Worm (Caenorhabditis elegans) whole organism, L1 larva: ENCODE data around the gene cah-4.

ENCODE experiments used
- C16A3.4 ChIP-seq: fragments of 150-350 bp; optimal IDR thresholded peaks from 2 replicates; lab custom pipeline; 2014; ENCODE audit warnings: missing biosample characterization, missing genetic modification characterization
- dpl-1 ChIP-seq, 3 experiments: fragments of 150-350 bp in 2 of 3; sonication (generic microtip) in 1 of 3; optimal IDR thresholded peaks; 2 replicates each; lab custom pipeline; 2014 to 2017; ENCODE audit warnings: missing biosample characterization in 3 of 3, missing genetic modification characterization in 3 of 3, missing genetic modification reagents in 3 of 3
- egl-27 ChIP-seq, 2 experiments: fragments of 150-350 bp in 1 of 2; sonication (generic microtip); optimal IDR thresholded peaks; 3 replicates each; lab custom pipeline; 2017 to 2018; ENCODE audit warnings: missing biosample characterization in 2 of 2, missing genetic modification characterization in 2 of 2, missing genetic modification reagents in 2 of 2
- nhr-11 ChIP-seq: fragments of 150-350 bp; optimal IDR thresholded peaks from 2 replicates; lab custom pipeline; 2014; ENCODE audit warnings: missing biosample characterization, missing genetic modification characterization
- nhr-12 ChIP-seq: sonication (generic microtip); optimal IDR thresholded peaks from 2 replicates; lab custom pipeline; 2017; ENCODE audit warnings: missing biosample characterization, missing genetic modification characterization
- pqm-1 ChIP-seq: sonication (generic microtip); optimal IDR thresholded peaks from 3 replicates; lab custom pipeline; 2017; ENCODE audit warnings: missing biosample characterization, missing genetic modification characterization
- zip-4 ChIP-seq: fragments of 200-800 bp; sonication (Bioruptor generic); optimal IDR thresholded peaks from 2 replicates; lab custom pipeline; 2018; ENCODE audit warnings: mild to moderate bottlenecking, missing genetic modification characterization, moderate library complexity, missing compliant biosample characterization

DNA sequence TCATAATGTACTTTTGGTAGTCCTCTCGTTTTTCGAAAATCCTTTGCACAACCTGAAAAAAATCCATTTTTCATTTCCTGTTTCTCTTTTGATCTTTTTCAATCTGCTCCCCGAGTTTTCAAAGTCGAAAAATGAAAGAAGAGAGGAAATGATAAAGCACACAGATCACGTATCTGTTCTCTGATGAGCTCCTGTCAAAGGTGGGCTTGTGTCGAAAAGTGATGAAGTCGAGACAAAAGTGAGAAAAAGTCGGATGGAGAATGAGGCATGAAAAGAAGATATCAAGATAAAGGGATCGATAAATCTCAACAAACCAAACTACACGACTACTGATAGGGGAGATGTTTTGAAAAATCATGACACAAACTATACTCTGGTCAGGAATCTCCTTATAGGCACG lies 12.7 kb downstream of the cah-4 start:
- no peak for TF ChIP-seq egl-27 (tag; optimal IDR thresholded peaks at IDR 0.05; lab: Kevin White, UChicago)
- no peak for TF ChIP-seq dpl-1 (GFP tag; optimal IDR thresholded peaks at IDR 0.05; lab: Kevin White, UChicago)
- TF ChIP-seq C16A3.4 (tag; lab: Kevin White, UChicago), result no peak
- no peak for TF ChIP-seq zip-4 (GFP tag; lab: Kevin White, UChicago)
- no peak for TF ChIP-seq nhr-12
- no peak for TF ChIP-seq nhr-11 (tag; lab: Kevin White, UChicago)
- no peak for TF ChIP-seq pqm-1
